Worm (Caenorhabditis elegans) whole organism, late embryonic: ENCODE data around the gene mec-14.
A peak's percentile ranks its signal among the peaks of the same experiment; 100 is the strongest.

ENCODE experiments used
- C08G9.2 ChIP-seq: sonication (generic microtip); optimal IDR thresholded peaks from 2 replicates; lab custom pipeline; 2016; ENCODE audit warnings: mild to moderate bottlenecking, missing genetic modification characterization, moderate library complexity, missing compliant biosample characterization
- C38D4.7 ChIP-seq: fragments of 200-800 bp; sonication (Bioruptor generic); optimal IDR thresholded peaks from 2 replicates; lab custom pipeline; 2018; ENCODE audit warnings: mild to moderate bottlenecking, missing genetic modification characterization, moderate library complexity, missing compliant biosample characterization
- F13H6.1 ChIP-seq: sonication (generic microtip); optimal IDR thresholded peaks from 2 replicates; lab custom pipeline; 2016; ENCODE audit warnings: missing genetic modification characterization, missing compliant biosample characterization
- ahr-1 ChIP-seq: sonication (generic microtip); optimal IDR thresholded peaks from 2 replicates; lab custom pipeline; 2016; ENCODE audit warnings: missing genetic modification characterization, missing compliant biosample characterization
- ceh-30 ChIP-seq: fragments of 150-350 bp; optimal IDR thresholded peaks from 2 replicates; lab custom pipeline; 2014; ENCODE audit warnings: missing biosample characterization, missing genetic modification characterization
- che-1 ChIP-seq: sonication (generic microtip); optimal IDR thresholded peaks from 2 replicates; lab custom pipeline; 2016; ENCODE audit warnings: mild to moderate bottlenecking, missing genetic modification characterization, missing compliant biosample characterization
- elt-2 ChIP-seq: sonication (generic microtip); optimal IDR thresholded peaks from 2 replicates; lab custom pipeline; 2016; ENCODE audit warnings: missing genetic modification reagents, missing genetic modification characterization, missing compliant biosample characterization
- fkh-10 ChIP-seq: fragments of 150-350 bp; optimal IDR thresholded peaks from 2 replicates; lab custom pipeline; 2014; ENCODE audit warnings: missing biosample characterization, missing genetic modification reagents, missing genetic modification characterization
- lin-11 ChIP-seq: fragments of 200-800 bp; sonication (Bioruptor generic); optimal IDR thresholded peaks from 2 replicates; lab custom pipeline; 2018; ENCODE audit warnings: mild to moderate bottlenecking, missing genetic modification characterization, missing compliant biosample characterization
- pag-3 ChIP-seq: sonication (generic microtip); optimal IDR thresholded peaks from 2 replicates; lab custom pipeline; 2016; ENCODE audit warnings: missing compliant biosample characterization, missing genetic modification characterization, borderline replicate concordance
- pqm-1 ChIP-seq: sonication (generic microtip); optimal IDR thresholded peaks from 2 replicates; lab custom pipeline; 2016; ENCODE audit warnings: missing genetic modification characterization, missing compliant biosample characterization
- sox-4 ChIP-seq: sonication (generic microtip); optimal IDR thresholded peaks from 2 replicates; lab custom pipeline; 2017; ENCODE audit warnings: mild to moderate bottlenecking, missing genetic modification characterization, inconsistent platforms, missing compliant biosample characterization
- tbx-7 ChIP-seq: sonication (generic microtip); optimal IDR thresholded peaks from 2 replicates; lab custom pipeline; 2016; ENCODE audit warnings: missing genotype, missing genetic modification characterization, missing compliant biosample characterization
- unc-86 ChIP-seq: sonication (generic microtip); optimal IDR thresholded peaks from 2 replicates; lab custom pipeline; 2016; ENCODE audit warnings: missing genetic modification characterization, missing compliant biosample characterization

DNA sequence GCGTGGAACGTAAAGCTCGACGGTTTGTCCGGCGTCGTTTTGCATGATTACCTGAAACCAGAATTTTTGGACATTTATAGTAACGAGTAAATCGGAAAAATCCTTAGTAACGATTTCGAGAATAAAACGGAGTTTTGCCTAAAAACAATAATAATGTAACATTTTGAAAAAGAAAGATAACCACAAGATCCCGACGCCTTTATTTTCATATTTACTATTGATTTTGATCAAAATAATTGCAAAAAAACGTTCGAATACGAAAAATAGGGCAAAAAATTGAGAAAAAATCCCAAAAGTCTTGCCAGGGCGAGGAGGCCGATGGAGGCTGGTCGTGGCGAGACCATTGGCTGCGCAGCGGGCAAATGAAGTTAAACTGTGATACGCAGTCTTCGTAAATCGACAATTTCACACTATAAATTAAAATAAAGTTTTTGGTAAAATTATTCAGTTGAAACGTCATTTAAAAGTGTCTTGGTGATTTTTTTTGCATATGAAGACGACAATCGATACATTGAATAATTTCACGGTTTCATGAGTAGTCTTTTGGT lies 3.1 kb downstream of the mec-14 start, which contains the start of gene rps-21:
- TF ChIP-seq sox-4 (tag; lab: Kevin White, UChicago), result no peak
- no peak for TF ChIP-seq tbx-7 (tag; lab: Kevin White, UChicago)
- TF ChIP-seq ceh-30 (tag; lab: Kevin White, UChicago), result no peak
- no peak for TF ChIP-seq fkh-10 (GFP tag; lab: Kevin White, UChicago)
- TF ChIP-seq elt-2, result peak; percentile 21
- TF ChIP-seq C08G9.2 (tag; lab: Kevin White, UChicago), result no peak
- no peak for TF ChIP-seq pqm-1 (tag; lab: Kevin White, UChicago)
- TF ChIP-seq che-1 (tag; lab: Kevin White, UChicago), result no peak
- no peak for TF ChIP-seq F13H6.1 (tag; lab: Kevin White, UChicago)
- no peak for TF ChIP-seq C38D4.7
- TF ChIP-seq lin-11 (tag; lab: Kevin White, UChicago), result no peak
- no peak for TF ChIP-seq pag-3 (tag; lab: Kevin White, UChicago)
- peak; percentile 22 for TF ChIP-seq unc-86 (tag; lab: Kevin White, UChicago)
- no peak for TF ChIP-seq ahr-1 (tag; lab: Kevin White, UChicago)
